Fruit fly (Drosophila melanogaster) whole organism, embryonic: Measurements from ENCODE around the gene CG15741.

ENCODE experiments used
- Adf1 ChIP-seq: fragments of 200-800 bp; sonication (Bioruptor generic); IDR thresholded peaks from 2 replicates; pipeline ENCODE4 v1.3.6; 2022; ENCODE audit warnings: missing biosample characterization, missing genetic modification characterization
- BEAF-32 ChIP-seq: fragments of 200-800 bp; sonication (Bioruptor generic); optimal IDR thresholded peaks from 3 replicates; lab custom pipeline; 2017; ENCODE audit warnings: missing biosample characterization, missing genetic modification characterization, mild to moderate bottlenecking, moderate library complexity, missing genetic modification reagents
- CG10274 ChIP-seq: fragments of 200-800 bp; sonication (Bioruptor generic); optimal IDR thresholded peaks from 3 replicates; lab custom pipeline; 2017; ENCODE audit warnings: missing biosample characterization, mild to moderate bottlenecking, missing genetic modification characterization
- CG11085 ChIP-seq: fragments of 200-800 bp; sonication (Bioruptor generic); IDR thresholded peaks from 2 replicates; pipeline ENCODE4 v1.3.6; 2022; ENCODE audit warnings: missing biosample characterization, missing genetic modification characterization
- CG12155 ChIP-seq: fragments of 200-800 bp; sonication (Bioruptor generic); optimal IDR thresholded peaks from 3 replicates; lab custom pipeline; 2016; ENCODE audit warnings: missing biosample characterization, missing genetic modification characterization
- CG13775 ChIP-seq: fragments of 200-800 bp; sonication (Bioruptor generic); optimal IDR thresholded peaks from 3 replicates; lab custom pipeline; 2017; ENCODE audit warnings: missing biosample characterization, mild to moderate bottlenecking, missing genetic modification characterization
- CG17568 ChIP-seq: fragments of 200-800 bp; sonication (Bioruptor generic); optimal IDR thresholded peaks from 2 replicates; lab custom pipeline; 2018; ENCODE audit warnings: missing biosample characterization, mild to moderate bottlenecking, missing genetic modification characterization, moderate library complexity
- CG1832 ChIP-seq: fragments of 200-800 bp; sonication (Bioruptor generic); optimal IDR thresholded peaks from 2 replicates; lab custom pipeline; 2017; ENCODE audit warnings: missing biosample characterization, mild to moderate bottlenecking, missing genetic modification characterization, inconsistent platforms
- CG2120 ChIP-seq: fragments of 200-800 bp; sonication (Bioruptor generic); optimal IDR thresholded peaks from 3 replicates; lab custom pipeline; 2016; ENCODE audit warnings: missing biosample characterization, missing genetic modification characterization
- CG2875 ChIP-seq: fragments of 200-800 bp; sonication (Bioruptor generic); optimal IDR thresholded peaks from 2 replicates; lab custom pipeline; 2017; ENCODE audit warnings: missing biosample characterization, mild to moderate bottlenecking, missing genetic modification characterization, missing genetic modification reagents
- CG30020 ChIP-seq: fragments of 200-800 bp; optimal IDR thresholded peaks from 2 replicates; lab custom pipeline; 2019; ENCODE audit warnings: missing biosample characterization, mild to moderate bottlenecking, missing genetic modification characterization, moderate library complexity
- CG31441 ChIP-seq: fragments of 200-800 bp; sonication (Bioruptor generic); IDR thresholded peaks from 2 replicates; pipeline ENCODE4 v1.3.6; 2022; ENCODE audit warnings: missing biosample characterization, missing genetic modification characterization
- CG3163 ChIP-seq: fragments of 200-800 bp; sonication (Bioruptor generic); optimal IDR thresholded peaks from 3 replicates; lab custom pipeline; 2016; ENCODE audit warnings: missing biosample characterization, missing genetic modification characterization
- CG32767 ChIP-seq: fragments of 200-800 bp; sonication (Bioruptor generic); IDR thresholded peaks from 2 replicates; pipeline ENCODE4 v1.3.6; 2022; ENCODE audit warnings: missing biosample characterization, missing genetic modification characterization
- CG33557 ChIP-seq: fragments of 200-800 bp; sonication (Bioruptor generic); optimal IDR thresholded peaks from 2 replicates; lab custom pipeline; 2019; ENCODE audit warnings: missing biosample characterization, mild to moderate bottlenecking, missing genetic modification characterization, moderate library complexity
- CG34224 ChIP-seq: fragments of 200-800 bp; sonication (Bioruptor generic); IDR thresholded peaks from 3 replicates; pipeline ENCODE4 v1.3.6; 2022; ENCODE audit warnings: missing biosample characterization, missing genetic modification characterization; ENCODE audit not compliant: partially characterized antibody
- CG3838 ChIP-seq: fragments of 200-800 bp; sonication (Bioruptor generic); optimal IDR thresholded peaks from 3 replicates; lab custom pipeline; 2016; ENCODE audit warnings: missing biosample characterization, missing genetic modification characterization
- CG4820 ChIP-seq: fragments of 200-800 bp; sonication (Bioruptor generic); optimal IDR thresholded peaks from 3 replicates; lab custom pipeline; 2016; ENCODE audit warnings: missing biosample characterization, missing genetic modification characterization
- CG7271 ChIP-seq: fragments of 200-800 bp; sonication (Bioruptor generic); optimal IDR thresholded peaks from 2 replicates; lab custom pipeline; 2018; ENCODE audit warnings: missing biosample characterization, mild to moderate bottlenecking, missing genetic modification characterization, moderate library complexity
- CG7372 ChIP-seq: fragments of 200-800 bp; sonication (Bioruptor generic); IDR thresholded peaks from 2 replicates; pipeline ENCODE4 v1.3.6; 2022; ENCODE audit warnings: missing biosample characterization, missing genetic modification characterization
- CG7928 ChIP-seq: fragments of 200-800 bp; sonication (Bioruptor generic); optimal IDR thresholded peaks from 2 replicates; lab custom pipeline; 2017; ENCODE audit warnings: missing biosample characterization, mild to moderate bottlenecking, missing genetic modification characterization
- CG8089 ChIP-seq: fragments of 200-800 bp; sonication (Bioruptor generic); optimal IDR thresholded peaks from 3 replicates; lab custom pipeline; 2016; ENCODE audit warnings: missing biosample characterization, missing genetic modification characterization
- CG8478 ChIP-seq: fragments of >200 bp; optimal IDR thresholded peaks from 2 replicates; lab custom pipeline; 2018
- CG9932 ChIP-seq: fragments of 200-800 bp; sonication (Bioruptor generic); IDR thresholded peaks from 2 replicates; pipeline ENCODE4 v1.3.6; 2022; ENCODE audit warnings: missing biosample characterization, missing genetic modification characterization
- D19A ChIP-seq: fragments of 200-800 bp; optimal IDR thresholded peaks from 3 replicates; lab custom pipeline; 2019; ENCODE audit warnings: missing biosample characterization, mild to moderate bottlenecking, missing genetic modification characterization, moderate library complexity
- Deaf1 ChIP-seq: fragments of 200-800 bp; optimal IDR thresholded peaks from 3 replicates; lab custom pipeline; 2019; ENCODE audit warnings: missing biosample characterization, mild to moderate bottlenecking, missing genetic modification characterization, moderate library complexity
- Dek ChIP-seq: fragments of 200-800 bp; sonication (Bioruptor generic); optimal IDR thresholded peaks from 3 replicates; lab custom pipeline; 2019; ENCODE audit warnings: missing biosample characterization, mild to moderate bottlenecking, missing genetic modification characterization, moderate library complexity
- Hmr ChIP-seq: fragments of 200-800 bp; sonication (Bioruptor generic); optimal IDR thresholded peaks from 3 replicates; lab custom pipeline; 2017; ENCODE audit warnings: mild to moderate bottlenecking, missing biosample characterization, missing genetic modification reagents, missing genetic modification characterization
- Hsf ChIP-seq: fragments of 200-800 bp; sonication (Bioruptor generic); optimal IDR thresholded peaks from 3 replicates; lab custom pipeline; 2016; ENCODE audit warnings: missing biosample characterization, missing genetic modification characterization
- Nf-YB ChIP-seq: fragments of 200-800 bp; sonication (Bioruptor generic); optimal IDR thresholded peaks from 3 replicates; lab custom pipeline; 2019; ENCODE audit warnings: missing biosample characterization, mild to moderate bottlenecking, missing genetic modification characterization, moderate library complexity
- Oaz ChIP-seq: fragments of 200-800 bp; sonication (Bioruptor generic); IDR thresholded peaks from 2 replicates; pipeline ENCODE4 v1.3.6; 2022; ENCODE audit warnings: missing biosample characterization, missing genetic modification characterization
- Optix ChIP-seq: fragments of 200-800 bp; sonication (Bioruptor generic); IDR thresholded peaks from 3 replicates; pipeline ENCODE4 v1.3.6; 2022; ENCODE audit warnings: missing biosample characterization, missing genetic modification characterization
- Sox102F ChIP-seq: fragments of 200-800 bp; sonication (Bioruptor generic); optimal IDR thresholded peaks from 2 replicates; lab custom pipeline; 2018; ENCODE audit warnings: missing biosample characterization, mild to moderate bottlenecking, missing genetic modification characterization, moderate library complexity
- Trl ChIP-seq, 3 experiments: fragments of >200 bp in 2 of 3; fragments of 200-800 bp in 1 of 3; sonication (Bioruptor generic) in 1 of 3; optimal IDR thresholded peaks; 2 replicates in 1 of 3; 3 replicates in 2 of 3; lab custom pipeline; 2016 to 2017; ENCODE audit warnings: missing biosample characterization in 1 of 3, missing genetic modification characterization in 1 of 3
- Vsx1 ChIP-seq: fragments of 200-800 bp; sonication (Bioruptor generic); optimal IDR thresholded peaks from 2 replicates; lab custom pipeline; 2017; ENCODE audit warnings: missing biosample characterization, mild to moderate bottlenecking, missing genetic modification characterization, missing genetic modification reagents
- ab ChIP-seq: fragments of 200-800 bp; sonication (Bioruptor generic); optimal IDR thresholded peaks from 2 replicates; lab custom pipeline; 2016; ENCODE audit warnings: missing biosample characterization, missing genetic modification characterization
- abd-A ChIP-seq: fragments of 200-800 bp; sonication (Bioruptor generic); optimal IDR thresholded peaks from 3 replicates; lab custom pipeline; 2019; ENCODE audit warnings: missing biosample characterization, mild to moderate bottlenecking, missing genetic modification characterization, moderate library complexity
- bsh ChIP-seq, 2 experiments: fragments of 200-800 bp; sonication (Bioruptor generic); optimal IDR thresholded peaks; 2 replicates each; lab custom pipeline; 2017 to 2018; ENCODE audit warnings: mild to moderate bottlenecking in 2 of 2, missing biosample characterization in 2 of 2, missing genetic modification characterization in 2 of 2, moderate library complexity in 1 of 2
- cad ChIP-seq: fragments of >200 bp; optimal IDR thresholded peaks from 2 replicates; lab custom pipeline; 2017; ENCODE audit warnings: missing biosample characterization, missing genetic modification characterization
- chinmo ChIP-seq: fragments of 200-800 bp; sonication (Bioruptor generic); IDR thresholded peaks from 4 replicates; pipeline ENCODE4 v1.3.6; 2022; ENCODE audit warnings: missing biosample characterization, missing genetic modification characterization; ENCODE audit not compliant: partially characterized antibody
- crol ChIP-seq: fragments of 200-800 bp; sonication (Bioruptor generic); IDR thresholded peaks from 2 replicates; pipeline ENCODE4 v1.3.6; 2022; ENCODE audit warnings: missing biosample characterization, missing genetic modification characterization
- dimm ChIP-seq: fragments of 200-800 bp; sonication (Bioruptor generic); IDR thresholded peaks from 2 replicates; pipeline ENCODE4 v1.3.6; 2022; ENCODE audit warnings: missing biosample characterization, missing genetic modification characterization
- ftz-f1 ChIP-seq: fragments of 200-800 bp; sonication (Bioruptor generic); optimal IDR thresholded peaks from 2 replicates; lab custom pipeline; 2016; ENCODE audit warnings: missing biosample characterization, missing genetic modification characterization
- gt ChIP-seq: fragments of 200-800 bp; sonication (Bioruptor generic); IDR thresholded peaks from 2 replicates; pipeline ENCODE4 v1.3.6; 2022; ENCODE audit warnings: missing biosample characterization, missing genetic modification characterization
- pzg ChIP-seq: fragments of 200-800 bp; sonication (Bioruptor generic); optimal IDR thresholded peaks from 3 replicates; lab custom pipeline; 2018; ENCODE audit warnings: missing biosample characterization, mild to moderate bottlenecking, missing genetic modification characterization, moderate library complexity
- sens-2 ChIP-seq: fragments of 200-800 bp; sonication (Bioruptor generic); IDR thresholded peaks from 2 replicates; pipeline ENCODE4 v1.3.6; 2022; ENCODE audit warnings: missing biosample characterization, missing genetic modification characterization
- slp2 ChIP-seq: fragments of 200-800 bp; sonication (Bioruptor generic); optimal IDR thresholded peaks from 2 replicates; lab custom pipeline; 2016; ENCODE audit warnings: missing biosample characterization, missing genetic modification characterization
- vfl ChIP-seq: fragments of 200-800 bp; sonication (Bioruptor generic); optimal IDR thresholded peaks from 2 replicates; lab custom pipeline; 2016; ENCODE audit warnings: missing biosample characterization, missing genetic modification characterization
- yki ChIP-seq: fragments of >200 bp; optimal IDR thresholded peaks from 3 replicates; lab custom pipeline; 2018
- zen2 ChIP-seq: fragments of 200-800 bp; sonication (Bioruptor generic); IDR thresholded peaks from 3 replicates; pipeline ENCODE4 v1.3.6; 2022; ENCODE audit warnings: missing biosample characterization, missing genetic modification characterization; ENCODE audit not compliant: partially characterized antibody

CG15741 gene

dm6 chrX:11818767-11819089 lies 19.1 kb downstream of the CG15741 start:
- TF ChIP-seq CG2120 (GFP tag; lab: Kevin White, UChicago) (no peak), Vsx1 (GFP tag; lab: Kevin White, UChicago) (no peak), CG8089 (no peak), pzg (no peak), BEAF-32 (GFP tag; lab: Kevin White, UChicago) (no peak), Trl (optimal IDR thresholded peaks at IDR 0.05; lab: Kevin White, UChicago) (peak; percentile 41 to 89), Trl (GFP tag; optimal IDR thresholded peaks at IDR 0.05; lab: Kevin White, UChicago) (no peak), Sox102F (GFP tag; lab: Kevin White, UChicago) (no peak), vfl (GFP tag; lab: Kevin White, UChicago) (no peak), CG31441 (GFP tag; lab: Robert Waterston, UW) (no peak), cad (GFP tag; lab: Kevin White, UChicago) (no peak), CG7372 (GFP tag; lab: Robert Waterston, UW) (no peak), abd-A (tag; lab: Kevin White, UChicago) (no peak), CG2875 (GFP tag; lab: Kevin White, UChicago) (no peak), CG3163 (GFP tag; lab: Kevin White, UChicago) (peak; percentile 11), yki (lab: Kevin White, UChicago) (peak; percentile 67), Optix (GFP tag; lab: Robert Waterston, UW) (no peak), dimm (GFP tag; lab: Robert Waterston, UW) (no peak), CG1832 (GFP tag; lab: Kevin White, UChicago) (peak; percentile 6), CG30020 (no peak), CG9932 (GFP tag; lab: Robert Waterston, UW) (no peak), Hmr (GFP tag; lab: Kevin White, UChicago) (no peak), Adf1 (no peak), CG3838 (GFP tag; lab: Kevin White, UChicago) (no peak), Oaz (GFP tag; lab: Robert Waterston, UW) (no peak)

DNA sequence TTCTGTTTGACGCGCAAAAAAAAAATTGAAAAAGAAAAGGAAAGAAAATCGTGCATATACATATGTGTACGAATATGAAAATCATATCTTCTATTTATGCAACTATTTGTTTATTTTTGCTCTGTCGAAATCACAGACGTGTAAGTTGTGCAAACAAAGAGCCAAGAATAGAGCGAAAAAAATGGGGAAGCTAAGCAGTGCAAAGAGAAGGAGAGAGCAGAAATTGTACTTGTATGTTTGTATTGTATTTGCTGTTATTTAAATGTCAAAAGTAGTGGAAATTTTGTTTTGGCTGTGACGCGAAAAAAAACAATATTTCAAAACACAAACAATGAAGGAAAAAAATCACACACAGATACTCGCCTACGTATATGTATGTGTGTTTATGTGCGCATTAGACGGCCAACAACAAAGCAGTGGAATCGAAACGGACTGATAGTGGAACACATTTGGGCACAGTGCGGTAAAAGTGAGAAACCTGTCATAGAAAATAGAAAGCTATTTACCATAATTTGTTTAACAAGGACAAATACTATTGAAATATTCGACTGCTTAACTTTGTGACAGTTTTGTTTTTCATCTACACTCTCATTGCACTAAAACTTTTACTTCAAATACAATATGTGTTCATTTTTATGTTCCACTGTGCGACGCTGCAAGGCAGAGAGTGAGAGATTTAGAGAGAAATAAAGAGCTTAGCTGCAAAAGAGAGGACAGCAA lies 19.6 kb downstream of the CG15741 start:
- TF ChIP-seq CG32767 (GFP tag; lab: Robert Waterston, UW) (peak; percentile 95), Deaf1 (peak; percentile 72), CG34224 (GFP tag; lab: Robert Waterston, UW) (no peak; the same call in 2 of the 3 replicates), Hsf (GFP tag; lab: Kevin White, UChicago) (peak; percentile 95), slp2 (GFP tag; lab: Kevin White, UChicago) (peak; percentile 92), CG13775 (GFP tag; lab: Kevin White, UChicago) (peak; percentile 91), ftz-f1 (GFP tag; lab: Kevin White, UChicago) (peak; percentile 10), zen2 (GFP tag; lab: Robert Waterston, UW) (no peak), CG12155 (peak; percentile 92), bsh (GFP tag; optimal IDR thresholded peaks at IDR 0.05; lab: Kevin White, UChicago) (peak; percentile 93 to 97), CG7271 (tag; lab: Kevin White, UChicago) (peak; percentile 76), Nf-YB (peak; percentile 82), chinmo (GFP tag; lab: Robert Waterston, UW) (peak; percentile 67; the same call in 1 of the 4 replicates), ab (GFP tag; lab: Kevin White, UChicago) (peak; percentile 75), gt (GFP tag; lab: Robert Waterston, UW) (peak; percentile 83), CG17568 (GFP tag; lab: Kevin White, UChicago) (peak; percentile 91), D19A (tag; lab: Kevin White, UChicago) (peak; percentile 90), CG8089 (peak; percentile 95), CG10274 (GFP tag; lab: Kevin White, UChicago) (peak; percentile 76), Dek (peak; percentile 87), CG33557 (GFP tag; lab: Kevin White, UChicago) (peak; percentile 85), CG4820 (peak; percentile 94), CG7928 (GFP tag; lab: Kevin White, UChicago) (peak; percentile 48), sens-2 (GFP tag; lab: Robert Waterston, UW) (peak; percentile 91), CG11085 (peak; percentile 85), CG8478 (lab: Kevin White, UChicago) (no peak), crol (GFP tag; lab: Robert Waterston, UW) (no peak)
